Fruit fly (Drosophila melanogaster) S2 (cell line): ENCODE measurements around the gene kra.

Experiments used
- CG8478 ChIP-seq: fragments of >200 bp; optimal IDR thresholded peaks from 2 replicates; lab custom pipeline; 2018
- CTCF ChIP-seq, 2 experiments: fragments of >200 bp; optimal IDR thresholded peaks; 2 replicates each; lab custom pipeline; 2018

DNA sequence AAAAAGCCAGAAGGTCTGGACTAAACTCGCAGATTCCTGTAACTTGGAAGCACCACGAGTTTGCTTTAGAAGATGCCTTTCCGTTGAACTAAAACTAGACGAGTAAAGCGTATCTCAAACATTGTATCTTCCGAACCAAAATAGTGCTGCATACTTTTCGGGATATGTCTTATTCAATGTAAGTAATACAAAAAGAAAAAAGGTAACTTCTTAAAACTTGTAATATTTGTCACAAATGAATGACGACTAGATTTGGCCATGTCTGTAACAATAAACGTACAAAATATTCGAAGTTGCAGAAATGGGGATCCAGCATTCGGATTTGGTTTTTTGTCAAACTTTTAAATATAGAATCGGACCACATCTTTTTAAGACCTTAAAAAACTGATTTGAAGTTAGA is 6.1 kb downstream of the kra start:
- no peak for TF ChIP-seq CG8478
- TF ChIP-seq CTCF (optimal IDR thresholded peaks at IDR 0.05; lab: Kevin White, UChicago): no peak
